Worm (Caenorhabditis elegans) whole organism, late embryonic: ENCODE measurements around the gene srh-75.
A peak's percentile ranks its signal among the peaks of the same experiment; 100 is the strongest.

Experiments used
- C38D4.7 ChIP-seq: fragments of 200-800 bp; sonication (Bioruptor generic); optimal IDR thresholded peaks from 2 replicates; lab custom pipeline; 2018; ENCODE audit warnings: mild to moderate bottlenecking, missing genetic modification characterization, moderate library complexity, missing compliant biosample characterization
- F13H6.1 ChIP-seq: sonication (generic microtip); optimal IDR thresholded peaks from 2 replicates; lab custom pipeline; 2016; ENCODE audit warnings: missing genetic modification characterization, missing compliant biosample characterization
- ahr-1 ChIP-seq: sonication (generic microtip); optimal IDR thresholded peaks from 2 replicates; lab custom pipeline; 2016; ENCODE audit warnings: missing genetic modification characterization, missing compliant biosample characterization
- ceh-31 ChIP-seq: sonication (generic microtip); optimal IDR thresholded peaks from 2 replicates; lab custom pipeline; 2016; ENCODE audit warnings: missing genetic modification characterization, missing compliant biosample characterization
- ceh-34 ChIP-seq: sonication (generic microtip); optimal IDR thresholded peaks from 2 replicates; lab custom pipeline; 2016; ENCODE audit warnings: mild to moderate bottlenecking, missing genetic modification characterization, missing compliant biosample characterization
- ceh-45 ChIP-seq: fragments of 200-800 bp; sonication (Bioruptor generic); IDR thresholded peaks from 2 replicates; pipeline ENCODE4 v1.3.6; 2022; ENCODE audit warnings: missing genetic modification reagents, missing genetic modification characterization, missing compliant biosample characterization
- ceh-48 ChIP-seq: sonication (generic microtip); optimal IDR thresholded peaks from 2 replicates; lab custom pipeline; 2016; ENCODE audit warnings: missing genetic modification characterization, inconsistent platforms, missing compliant biosample characterization
- ceh-9 ChIP-seq: sonication (generic microtip); optimal IDR thresholded peaks from 2 replicates; lab custom pipeline; 2016; ENCODE audit warnings: mild to moderate bottlenecking, missing genetic modification characterization, inconsistent platforms, missing compliant biosample characterization
- che-1 ChIP-seq: sonication (generic microtip); optimal IDR thresholded peaks from 2 replicates; lab custom pipeline; 2016; ENCODE audit warnings: mild to moderate bottlenecking, missing genetic modification characterization, missing compliant biosample characterization
- dmd-4 ChIP-seq: sonication (generic microtip); optimal IDR thresholded peaks from 2 replicates; lab custom pipeline; 2016; ENCODE audit warnings: borderline replicate concordance, missing genetic modification characterization, missing compliant biosample characterization
- dve-1 ChIP-seq: sonication (generic microtip); optimal IDR thresholded peaks from 2 replicates; lab custom pipeline; 2017; ENCODE audit warnings: antibody characterized with exemption, mild to moderate bottlenecking, missing genetic modification characterization, missing compliant biosample characterization
- elt-4 ChIP-seq: sonication (generic microtip); optimal IDR thresholded peaks from 2 replicates; lab custom pipeline; 2016; ENCODE audit warnings: missing genetic modification characterization, missing compliant biosample characterization
- ets-4 ChIP-seq: sonication (generic microtip); optimal IDR thresholded peaks from 2 replicates; lab custom pipeline; 2016; ENCODE audit warnings: missing genetic modification characterization, missing compliant biosample characterization
- eyg-1 ChIP-seq: sonication (generic microtip); optimal IDR thresholded peaks from 2 replicates; lab custom pipeline; 2016; ENCODE audit warnings: missing genotype, missing genetic modification characterization, missing compliant biosample characterization
- gmeb-2 ChIP-seq: sonication (generic microtip); optimal IDR thresholded peaks from 2 replicates; lab custom pipeline; 2016; ENCODE audit warnings: missing genetic modification characterization, inconsistent platforms, missing compliant biosample characterization
- hlh-15 ChIP-seq: sonication (generic microtip); optimal IDR thresholded peaks from 2 replicates; lab custom pipeline; 2016; ENCODE audit warnings: missing genetic modification characterization, missing compliant biosample characterization
- hlh-6 ChIP-seq: sonication (generic microtip); optimal IDR thresholded peaks from 2 replicates; lab custom pipeline; 2016; ENCODE audit warnings: missing genotype, missing genetic modification characterization, missing compliant biosample characterization
- lin-11 ChIP-seq: fragments of 200-800 bp; sonication (Bioruptor generic); optimal IDR thresholded peaks from 2 replicates; lab custom pipeline; 2018; ENCODE audit warnings: mild to moderate bottlenecking, missing genetic modification characterization, missing compliant biosample characterization
- madf-2 ChIP-seq: sonication (generic microtip); optimal IDR thresholded peaks from 2 replicates; lab custom pipeline; 2017; ENCODE audit warnings: missing genetic modification characterization, missing compliant biosample characterization
- mec-3 ChIP-seq: sonication (generic microtip); optimal IDR thresholded peaks from 2 replicates; lab custom pipeline; 2016; ENCODE audit warnings: borderline replicate concordance, missing genetic modification characterization, missing compliant biosample characterization
- nhr-232 ChIP-seq: sonication (generic microtip); optimal IDR thresholded peaks from 2 replicates; lab custom pipeline; 2016; ENCODE audit warnings: missing genetic modification characterization, missing compliant biosample characterization
- npax-4 ChIP-seq: sonication (generic microtip); optimal IDR thresholded peaks from 2 replicates; lab custom pipeline; 2016; ENCODE audit warnings: missing genetic modification characterization, missing compliant biosample characterization
- odd-2 ChIP-seq: sonication (generic microtip); optimal IDR thresholded peaks from 2 replicates; lab custom pipeline; 2017; ENCODE audit warnings: antibody characterized with exemption, mild to moderate bottlenecking, missing genetic modification characterization, missing compliant biosample characterization
- pha-2 ChIP-seq: sonication (generic microtip); optimal IDR thresholded peaks from 2 replicates; lab custom pipeline; 2017; ENCODE audit warnings: mild to moderate bottlenecking, missing genetic modification characterization, missing compliant biosample characterization
- pros-1 ChIP-seq: fragments of 150-350 bp; optimal IDR thresholded peaks from 2 replicates; lab custom pipeline; 2014; ENCODE audit warnings: missing biosample characterization, missing genetic modification reagents, missing genetic modification characterization
- rnt-1 ChIP-seq: sonication (generic microtip); optimal IDR thresholded peaks from 2 replicates; lab custom pipeline; 2016; ENCODE audit warnings: missing genetic modification characterization, missing compliant biosample characterization
- sox-4 ChIP-seq: sonication (generic microtip); optimal IDR thresholded peaks from 2 replicates; lab custom pipeline; 2017; ENCODE audit warnings: mild to moderate bottlenecking, missing genetic modification characterization, inconsistent platforms, missing compliant biosample characterization
- tbx-2 ChIP-seq: sonication (generic microtip); optimal IDR thresholded peaks from 2 replicates; lab custom pipeline; 2016; ENCODE audit warnings: missing genetic modification characterization, missing compliant biosample characterization
- unc-3 ChIP-seq, 2 experiments: fragments of 200-800 bp in 1 of 2; sonication (Bioruptor generic) in 1 of 2; sonication (generic microtip) in 1 of 2; conservative IDR thresholded peaks in 1 of 2; optimal IDR thresholded peaks in 1 of 2; 2 replicates each; pipeline versions ENCODE4 v1.3.6 to Lab custom; 2016 to 2022; ENCODE audit warnings: missing compliant biosample characterization in 2 of 2, missing genetic modification characterization in 2 of 2, missing genetic modification reagents in 1 of 2
- unc-42 ChIP-seq: sonication (generic microtip); optimal IDR thresholded peaks from 2 replicates; lab custom pipeline; 2016; ENCODE audit warnings: missing genotype, missing genetic modification characterization, missing compliant biosample characterization
- unc-55 ChIP-seq: sonication (generic microtip); optimal IDR thresholded peaks from 2 replicates; lab custom pipeline; 2017; ENCODE audit warnings: missing biosample characterization, missing genetic modification reagents, missing genetic modification characterization
- unc-86 ChIP-seq: sonication (generic microtip); optimal IDR thresholded peaks from 2 replicates; lab custom pipeline; 2016; ENCODE audit warnings: missing genetic modification characterization, missing compliant biosample characterization
- zip-5 ChIP-seq: sonication (generic microtip); optimal IDR thresholded peaks from 2 replicates; lab custom pipeline; 2016; ENCODE audit warnings: missing genetic modification characterization, missing compliant biosample characterization

The srh-75 gene

ce11 chrV:11039379-11039954 is 17.5 kb downstream of the srh-75 start, which contains the start of gene pak-2 (continued):
- TF ChIP-seq C38D4.7 (GFP tag; lab: Kevin White, UChicago) (peak; percentile 14), ahr-1 (tag; lab: Kevin White, UChicago) (peak; percentile 77), mec-3 (peak; percentile 87), dmd-4 (tag; lab: Kevin White, UChicago) (peak; percentile 34), unc-42 (tag; lab: Kevin White, UChicago) (peak; percentile 92), unc-3 (GFP tag; conservative IDR thresholded peaks at IDR 0.05; lab: Robert Waterston, UW) (no peak), unc-3 (tag; optimal IDR thresholded peaks at IDR 0.05; lab: Kevin White, UChicago) (peak; percentile 77), hlh-6 (tag; lab: Kevin White, UChicago) (peak; percentile 73), lin-11 (no peak), ceh-9 (tag; lab: Kevin White, UChicago) (no peak), zip-5 (peak; percentile 94), ceh-48 (tag; lab: Kevin White, UChicago) (no peak), ceh-34 (tag; lab: Kevin White, UChicago) (peak; percentile 84), ceh-45 (no peak), sox-4 (peak; percentile 0), ets-4 (tag; lab: Kevin White, UChicago) (peak; percentile 97), hlh-15 (tag; lab: Kevin White, UChicago) (peak; percentile 66), odd-2 (tag; lab: Kevin White, UChicago) (no peak), ceh-31 (tag; lab: Kevin White, UChicago) (peak; percentile 100), dve-1 (tag; lab: Kevin White, UChicago) (peak; percentile 19), tbx-2 (tag; lab: Kevin White, UChicago) (peak; percentile 98), che-1 (tag; lab: Kevin White, UChicago) (peak; percentile 44)

DNA sequence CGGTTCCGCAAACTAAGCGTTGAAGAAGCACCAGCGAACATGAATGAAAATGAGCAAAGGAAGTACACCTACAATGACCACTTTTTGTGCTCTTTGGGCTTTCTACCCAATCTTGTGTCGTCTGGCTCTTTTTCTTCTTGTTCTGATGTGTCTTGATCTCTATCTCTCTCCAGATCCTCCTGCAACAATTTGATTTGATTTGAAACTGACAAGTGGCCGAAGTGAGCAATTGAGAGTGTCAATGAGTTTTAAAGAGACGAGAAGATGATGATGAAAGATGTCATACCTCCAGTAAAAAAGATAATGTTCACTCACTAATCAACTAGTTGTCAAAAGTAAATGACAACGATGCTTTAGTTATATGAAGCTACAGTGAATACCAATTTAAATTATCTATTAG is 22.2 kb downstream of the srh-75 start, which contains the start of gene pptr-2:
Gene pptr-2 (minus strand): TSS at position 184 of the 400 bp plus-strand sequence.
- TF ChIP-seq rnt-1 (peak; percentile 32), elt-4 (tag; lab: Kevin White, UChicago) (no peak), unc-3 (GFP tag; conservative IDR thresholded peaks at IDR 0.05; lab: Robert Waterston, UW) (no peak), unc-3 (tag; optimal IDR thresholded peaks at IDR 0.05; lab: Kevin White, UChicago) (no peak), unc-55 (GFP tag; lab: Kevin White, UChicago) (peak; percentile 92), hlh-6 (tag; lab: Kevin White, UChicago) (no peak), npax-4 (tag; lab: Kevin White, UChicago) (no peak)
- TF ChIP-seq, all 69 proteins: peak for 2

DNA sequence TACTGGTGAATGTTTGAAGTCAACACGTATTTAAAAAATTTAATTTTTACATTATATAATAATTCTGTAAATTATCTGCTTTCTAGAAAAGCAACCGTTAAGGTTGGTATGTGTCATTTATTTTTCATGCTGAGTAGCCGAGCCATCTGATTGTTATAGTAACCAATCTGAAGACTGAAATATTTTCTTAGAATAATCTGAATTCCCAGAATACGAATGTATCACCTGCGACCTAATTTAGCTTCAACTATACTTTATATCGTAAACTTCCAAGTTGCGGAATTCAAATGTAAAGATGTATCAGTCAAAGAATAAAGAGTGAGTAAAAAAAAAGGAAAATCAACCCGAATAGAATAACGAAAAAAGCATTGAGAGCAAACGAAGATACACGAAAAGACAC is 23.7 kb downstream of the srh-75 start:
- TF ChIP-seq pros-1 (tag; lab: Kevin White, UChicago) (no peak), mec-3 (no peak), ets-4 (tag; lab: Kevin White, UChicago) (no peak), unc-86 (tag; lab: Kevin White, UChicago) (no peak), elt-4 (tag; lab: Kevin White, UChicago) (no peak), nhr-232 (tag; lab: Kevin White, UChicago) (no peak), npax-4 (tag; lab: Kevin White, UChicago) (no peak), eyg-1 (tag; lab: Kevin White, UChicago) (no peak)

DNA sequence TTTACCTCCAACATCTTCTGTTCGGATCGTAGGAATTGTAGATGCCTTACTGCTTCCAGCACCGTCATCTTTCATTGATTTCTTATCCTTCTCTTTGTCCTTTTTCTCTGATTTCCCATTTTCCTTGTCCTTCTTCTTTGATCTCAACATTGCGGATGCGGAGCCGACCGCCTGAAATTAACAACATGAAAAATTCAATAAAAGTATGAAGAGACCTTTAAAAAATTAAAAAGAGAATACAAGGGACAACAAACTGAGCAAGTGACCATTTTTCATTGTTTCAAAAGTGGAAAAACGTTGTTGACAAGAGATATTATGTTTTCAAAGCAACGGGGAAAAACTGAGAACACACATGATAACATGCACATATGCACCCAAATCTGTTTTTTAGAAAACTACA is 26.3 kb downstream of the srh-75 start:
- TF ChIP-seq gmeb-2 (tag; lab: Kevin White, UChicago) (no peak), ceh-45 (no peak), sox-4 (no peak), madf-2 (tag; lab: Kevin White, UChicago) (no peak), ahr-1 (tag; lab: Kevin White, UChicago) (no peak), pha-2 (no peak), che-1 (tag; lab: Kevin White, UChicago) (no peak), F13H6.1 (tag; lab: Kevin White, UChicago) (no peak), hlh-15 (tag; lab: Kevin White, UChicago) (no peak)
- TF ChIP-seq, all 69 proteins: peak for 0
